Worm (Caenorhabditis elegans) whole organism, late embryonic: ENCODE measurements around the gene clec-169.

Source experiments
- C08G9.2 ChIP-seq: sonication (generic microtip); optimal IDR thresholded peaks from 2 replicates; lab custom pipeline; 2016; ENCODE audit warnings: mild to moderate bottlenecking, missing genetic modification characterization, moderate library complexity, missing compliant biosample characterization
- C38D4.7 ChIP-seq: fragments of 200-800 bp; sonication (Bioruptor generic); optimal IDR thresholded peaks from 2 replicates; lab custom pipeline; 2018; ENCODE audit warnings: mild to moderate bottlenecking, missing genetic modification characterization, moderate library complexity, missing compliant biosample characterization
- K02D7.2 ChIP-seq: sonication (generic microtip); optimal IDR thresholded peaks from 2 replicates; lab custom pipeline; 2017; ENCODE audit warnings: mild to moderate bottlenecking, missing genetic modification characterization, missing compliant biosample characterization
- K09A11.1 ChIP-seq: sonication (generic microtip); optimal IDR thresholded peaks from 2 replicates; lab custom pipeline; 2017; ENCODE audit warnings: antibody characterized with exemption, mild to moderate bottlenecking, missing genetic modification characterization, missing compliant biosample characterization; ENCODE audit not compliant: insufficient read depth
- Y22D7AL.16 ChIP-seq: sonication (generic microtip); optimal IDR thresholded peaks from 2 replicates; lab custom pipeline; 2016; ENCODE audit warnings: missing genetic modification characterization, missing compliant biosample characterization
- ama-1 ChIP-seq: fragments of 150-350 bp; optimal IDR thresholded peaks from 2 replicates; lab custom pipeline; 2014
- ceh-14 ChIP-seq: sonication (generic microtip); optimal IDR thresholded peaks from 2 replicates; lab custom pipeline; 2016; ENCODE audit warnings: missing genotype, missing genetic modification characterization, missing compliant biosample characterization
- ceh-18 ChIP-seq: sonication (generic microtip); optimal IDR thresholded peaks from 2 replicates; lab custom pipeline; 2016; ENCODE audit warnings: missing genetic modification characterization, missing compliant biosample characterization
- ceh-22 ChIP-seq: sonication (generic microtip); optimal IDR thresholded peaks from 2 replicates; lab custom pipeline; 2017; ENCODE audit warnings: missing biosample characterization, missing genetic modification characterization
- ceh-31 ChIP-seq: sonication (generic microtip); optimal IDR thresholded peaks from 2 replicates; lab custom pipeline; 2016; ENCODE audit warnings: missing genetic modification characterization, missing compliant biosample characterization
- ceh-6 ChIP-seq: fragments of 200-800 bp; sonication (Bioruptor generic); optimal IDR thresholded peaks from 2 replicates; lab custom pipeline; 2018; ENCODE audit warnings: mild to moderate bottlenecking, missing genetic modification characterization, missing compliant biosample characterization
- ceh-9 ChIP-seq: sonication (generic microtip); optimal IDR thresholded peaks from 2 replicates; lab custom pipeline; 2016; ENCODE audit warnings: mild to moderate bottlenecking, missing genetic modification characterization, inconsistent platforms, missing compliant biosample characterization
- dmd-4 ChIP-seq: sonication (generic microtip); optimal IDR thresholded peaks from 2 replicates; lab custom pipeline; 2016; ENCODE audit warnings: borderline replicate concordance, missing genetic modification characterization, missing compliant biosample characterization
- elt-4 ChIP-seq: sonication (generic microtip); optimal IDR thresholded peaks from 2 replicates; lab custom pipeline; 2016; ENCODE audit warnings: missing genetic modification characterization, missing compliant biosample characterization
- ets-4 ChIP-seq: sonication (generic microtip); optimal IDR thresholded peaks from 2 replicates; lab custom pipeline; 2016; ENCODE audit warnings: missing genetic modification characterization, missing compliant biosample characterization
- fax-1 ChIP-seq: sonication (generic microtip); optimal IDR thresholded peaks from 2 replicates; lab custom pipeline; 2016; ENCODE audit warnings: missing genotype, missing genetic modification characterization, missing compliant biosample characterization
- fkh-6 ChIP-seq: sonication (generic microtip); optimal IDR thresholded peaks from 2 replicates; lab custom pipeline; 2016; ENCODE audit warnings: missing genetic modification characterization, missing compliant biosample characterization
- hlh-15 ChIP-seq: sonication (generic microtip); optimal IDR thresholded peaks from 2 replicates; lab custom pipeline; 2016; ENCODE audit warnings: missing genetic modification characterization, missing compliant biosample characterization
- hlh-30 ChIP-seq: sonication (generic microtip); optimal IDR thresholded peaks from 2 replicates; lab custom pipeline; 2017; ENCODE audit warnings: antibody characterized with exemption, missing genetic modification characterization, missing compliant biosample characterization; ENCODE audit not compliant: insufficient read depth
- hlh-6 ChIP-seq: sonication (generic microtip); optimal IDR thresholded peaks from 2 replicates; lab custom pipeline; 2016; ENCODE audit warnings: missing genotype, missing genetic modification characterization, missing compliant biosample characterization
- hlh-8 ChIP-seq: sonication (generic microtip); optimal IDR thresholded peaks from 2 replicates; lab custom pipeline; 2016; ENCODE audit warnings: missing genotype, missing genetic modification characterization, missing compliant biosample characterization
- lim-6 ChIP-seq: sonication (generic microtip); optimal IDR thresholded peaks from 2 replicates; lab custom pipeline; 2016; ENCODE audit warnings: missing genetic modification characterization, missing compliant biosample characterization
- mec-3 ChIP-seq: sonication (generic microtip); optimal IDR thresholded peaks from 2 replicates; lab custom pipeline; 2016; ENCODE audit warnings: borderline replicate concordance, missing genetic modification characterization, missing compliant biosample characterization
- nfya-1 ChIP-seq: sonication (generic microtip); optimal IDR thresholded peaks from 2 replicates; lab custom pipeline; 2017; ENCODE audit warnings: missing genetic modification characterization, mild to moderate bottlenecking, missing compliant biosample characterization, antibody characterized with exemption, moderate library complexity
- nhr-11 ChIP-seq: fragments of 150-350 bp; optimal IDR thresholded peaks from 2 replicates; lab custom pipeline; 2014; ENCODE audit warnings: missing biosample characterization, missing genetic modification characterization
- npax-4 ChIP-seq: sonication (generic microtip); optimal IDR thresholded peaks from 2 replicates; lab custom pipeline; 2016; ENCODE audit warnings: missing genetic modification characterization, missing compliant biosample characterization
- pag-3 ChIP-seq: sonication (generic microtip); optimal IDR thresholded peaks from 2 replicates; lab custom pipeline; 2016; ENCODE audit warnings: missing compliant biosample characterization, missing genetic modification characterization, borderline replicate concordance
- pat-9 ChIP-seq: fragments of 200-800 bp; sonication (Bioruptor generic); optimal IDR thresholded peaks from 2 replicates; lab custom pipeline; 2018; ENCODE audit warnings: mild to moderate bottlenecking, missing genetic modification characterization, moderate library complexity, missing compliant biosample characterization
- pax-1 ChIP-seq: fragments of 150-350 bp; optimal IDR thresholded peaks from 2 replicates; lab custom pipeline; 2014; ENCODE audit warnings: missing biosample characterization, missing genetic modification characterization
- pha-2 ChIP-seq: sonication (generic microtip); optimal IDR thresholded peaks from 2 replicates; lab custom pipeline; 2017; ENCODE audit warnings: mild to moderate bottlenecking, missing genetic modification characterization, missing compliant biosample characterization
- pros-1 ChIP-seq: fragments of 150-350 bp; optimal IDR thresholded peaks from 2 replicates; lab custom pipeline; 2014; ENCODE audit warnings: missing biosample characterization, missing genetic modification reagents, missing genetic modification characterization
- rnt-1 ChIP-seq: sonication (generic microtip); optimal IDR thresholded peaks from 2 replicates; lab custom pipeline; 2016; ENCODE audit warnings: missing genetic modification characterization, missing compliant biosample characterization
- syd-9 ChIP-seq: sonication (generic microtip); optimal IDR thresholded peaks from 2 replicates; lab custom pipeline; 2016; ENCODE audit warnings: mild to moderate bottlenecking, missing genetic modification characterization, moderate library complexity, missing compliant biosample characterization
- unc-42 ChIP-seq: sonication (generic microtip); optimal IDR thresholded peaks from 2 replicates; lab custom pipeline; 2016; ENCODE audit warnings: missing genotype, missing genetic modification characterization, missing compliant biosample characterization
- unc-86 ChIP-seq: sonication (generic microtip); optimal IDR thresholded peaks from 2 replicates; lab custom pipeline; 2016; ENCODE audit warnings: missing genetic modification characterization, missing compliant biosample characterization
- zip-5 ChIP-seq: sonication (generic microtip); optimal IDR thresholded peaks from 2 replicates; lab custom pipeline; 2016; ENCODE audit warnings: missing genetic modification characterization, missing compliant biosample characterization
- ztf-16 ChIP-seq: sonication (generic microtip); optimal IDR thresholded peaks from 2 replicates; lab custom pipeline; 2017; ENCODE audit warnings: missing genetic modification characterization, missing compliant biosample characterization

clec-169 gene

DNA sequence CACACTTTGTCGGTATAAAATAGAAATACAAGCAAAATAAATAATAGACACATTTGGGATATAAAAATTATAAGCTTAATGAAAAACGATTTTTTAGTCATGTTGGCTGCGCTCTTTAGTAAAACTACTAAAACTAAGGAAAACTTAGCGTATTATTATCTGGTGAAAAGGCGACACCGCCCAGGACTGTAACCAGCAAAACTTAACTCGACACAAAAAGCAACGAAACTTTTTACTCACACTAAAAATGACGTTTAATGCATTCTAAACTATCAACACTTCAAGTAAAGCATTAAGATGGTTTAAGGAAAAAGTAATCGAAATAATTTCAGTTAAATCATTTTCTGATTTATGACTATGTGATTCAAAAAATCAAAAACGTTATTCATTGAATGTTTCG is 5.5 kb upstream of the clec-169 start, which contains the start of gene clec-167:
Gene clec-167, minus strand, starts transcription at position 101 of the 400 bp plus-strand sequence.
- TF ChIP-seq C08G9.2 (tag; lab: Kevin White, UChicago) (no peak), ets-4 (tag; lab: Kevin White, UChicago) (no peak), ceh-6 (no peak), ceh-22 (no peak), ztf-16 (tag; lab: Kevin White, UChicago) (no peak), ceh-18 (tag; lab: Kevin White, UChicago) (no peak), ama-1 (lab: Kevin White, UChicago) (no peak), dmd-4 (no peak), pat-9 (tag; lab: Kevin White, UChicago) (no peak), nfya-1 (tag; lab: Kevin White, UChicago) (no peak), npax-4 (tag; lab: Kevin White, UChicago) (no peak), ceh-9 (tag; lab: Kevin White, UChicago) (no peak), ceh-14 (tag; lab: Kevin White, UChicago) (no peak), hlh-8 (tag; lab: Kevin White, UChicago) (no peak), elt-4 (no peak), unc-42 (tag; lab: Kevin White, UChicago) (no peak), zip-5 (tag; lab: Kevin White, UChicago) (no peak), rnt-1 (tag; lab: Kevin White, UChicago) (no peak), ceh-31 (no peak)
- TF ChIP-seq, all 69 proteins: peak for 0

DNA sequence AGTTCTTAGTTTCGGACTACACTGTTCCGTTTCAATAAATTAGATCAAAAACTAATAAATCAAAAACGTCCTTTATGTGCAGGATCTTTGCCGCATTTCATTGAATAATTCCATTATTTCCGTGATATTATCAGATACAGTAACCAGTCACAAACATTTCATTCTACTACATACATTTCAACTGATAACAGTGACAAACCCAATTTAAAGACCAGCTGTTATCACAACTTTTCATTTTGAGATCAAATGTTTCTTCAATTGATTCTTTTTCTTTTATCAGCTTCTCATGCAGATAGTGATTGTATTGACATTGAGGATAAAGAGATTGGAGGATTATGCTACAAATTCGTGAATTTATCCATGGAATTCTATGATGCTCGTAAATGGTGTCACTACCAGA is 4.4 kb upstream of the clec-169 start, which contains the start of gene clec-168:
Gene clec-168, plus strand, starts transcription at position 247 of the 400 bp plus-strand sequence.
- no peak for TF ChIP-seq pag-3
- TF ChIP-seq K09A11.1 (tag; lab: Kevin White, UChicago) = no peak
- no peak for TF ChIP-seq hlh-30 (tag; lab: Kevin White, UChicago)
- TF ChIP-seq pha-2 (tag; lab: Kevin White, UChicago) = no peak
- TF ChIP-seq nhr-11 (tag; lab: Kevin White, UChicago) = no peak
- TF ChIP-seq lim-6 = no peak

DNA sequence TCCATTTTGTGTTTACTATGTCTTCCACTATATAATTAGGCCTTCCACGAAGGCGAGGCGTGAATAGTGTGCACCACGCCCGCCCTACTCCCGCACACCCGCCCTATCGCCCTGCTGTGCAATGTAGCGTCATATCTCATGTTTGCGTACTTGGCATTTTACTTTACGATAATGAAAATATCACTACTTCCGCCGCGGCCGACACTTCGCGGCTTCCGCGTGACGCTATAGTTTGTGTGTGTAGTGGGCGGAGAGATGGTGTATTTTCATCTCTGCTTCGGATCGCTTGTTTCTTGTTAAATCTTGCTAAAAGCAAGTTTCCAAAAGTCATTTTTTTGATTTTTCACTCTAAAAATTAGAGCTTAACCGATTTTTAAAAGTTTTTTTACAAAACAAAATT is 650 bp upstream of the clec-169 start:
- TF ChIP-seq pax-1 (tag; lab: Kevin White, UChicago) (no peak), unc-86 (tag; lab: Kevin White, UChicago) (no peak), hlh-6 (tag; lab: Kevin White, UChicago) (no peak), ztf-16 (tag; lab: Kevin White, UChicago) (no peak), mec-3 (tag; lab: Kevin White, UChicago) (no peak), fax-1 (tag; lab: Kevin White, UChicago) (no peak), hlh-15 (no peak), K02D7.2 (tag; lab: Kevin White, UChicago) (no peak), pros-1 (no peak), C38D4.7 (GFP tag; lab: Kevin White, UChicago) (no peak), Y22D7AL.16 (no peak), fkh-6 (tag; lab: Kevin White, UChicago) (no peak), syd-9 (tag; lab: Kevin White, UChicago) (no peak)

ce11 chrIV:1261930-1262329 is 806 bp downstream of the clec-169 start:
- TF ChIP-seq hlh-8 (tag; lab: Kevin White, UChicago) (no peak), pax-1 (tag; lab: Kevin White, UChicago) (no peak), ceh-9 (tag; lab: Kevin White, UChicago) (no peak), rnt-1 (tag; lab: Kevin White, UChicago) (no peak)
